Worm (Caenorhabditis elegans): Measurements from ENCODE around the gene arl-6.

The arl-6 gene

DNA sequence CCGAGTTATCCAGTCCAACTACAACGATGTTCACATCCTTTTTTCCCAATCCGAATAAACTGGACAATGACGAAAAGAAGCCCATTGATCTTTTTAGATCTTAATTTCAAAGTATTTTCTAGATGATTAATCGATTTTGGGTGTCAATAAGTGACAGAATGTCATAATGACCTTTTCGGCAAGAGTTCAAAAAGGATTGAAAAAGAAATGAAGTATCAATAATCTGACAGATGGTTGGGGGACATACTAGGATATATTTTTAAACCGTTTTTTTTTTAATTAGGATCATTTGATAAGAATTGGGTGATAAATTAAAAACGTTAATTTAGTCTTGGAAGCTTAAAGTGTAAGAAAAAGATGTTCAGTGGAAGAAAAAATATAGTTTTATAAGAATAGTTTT lies at the start of gene arl-6:
Gene arl-6, minus strand, starts transcription at position 101 of the 400 bp plus-strand sequence.
- TF ChIP-seq unc-62 (GFP tag; optimal IDR thresholded peaks at IDR 0.05), result no peak

DNA sequence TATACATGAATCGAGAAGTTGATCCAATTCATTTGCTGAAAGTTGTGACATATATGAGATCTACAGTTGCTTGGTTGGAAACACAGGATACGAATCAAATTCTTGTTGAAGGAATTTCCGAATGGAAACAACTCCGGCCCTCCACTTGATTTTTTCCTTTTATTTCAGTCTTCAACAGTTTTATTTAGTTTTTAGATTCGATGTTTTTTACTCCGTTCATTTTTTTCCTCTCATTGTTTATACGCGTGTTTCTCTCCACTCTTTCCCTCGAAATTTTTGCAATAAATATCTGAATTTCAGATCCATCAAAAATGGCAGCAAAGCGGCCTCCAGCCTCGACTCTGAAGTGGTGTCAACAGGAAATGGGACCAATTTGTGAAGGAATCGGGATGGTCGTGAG lies 48.5 kb upstream of the arl-6 start, which contains the start of gene coq-8:
Gene coq-8, plus strand, starts transcription at position 301 of the 400 bp plus-strand sequence.
- TF ChIP-seq unc-62 (GFP tag; optimal IDR thresholded peaks at IDR 0.05), result no peak

- no peak for TF ChIP-seq unc-62 (GFP tag; optimal IDR thresholded peaks at IDR 0.05)
These were observed 47.2 kb upstream of the arl-6 start, which contains the start of the genes C35D10.10 and C35D10.5 for ce11 chrIII:4861744-4862401. C35D10.10 (minus strand) TSS chrIII:4861794. C35D10.5 (plus strand) TSS chrIII:4862351.

DNA sequence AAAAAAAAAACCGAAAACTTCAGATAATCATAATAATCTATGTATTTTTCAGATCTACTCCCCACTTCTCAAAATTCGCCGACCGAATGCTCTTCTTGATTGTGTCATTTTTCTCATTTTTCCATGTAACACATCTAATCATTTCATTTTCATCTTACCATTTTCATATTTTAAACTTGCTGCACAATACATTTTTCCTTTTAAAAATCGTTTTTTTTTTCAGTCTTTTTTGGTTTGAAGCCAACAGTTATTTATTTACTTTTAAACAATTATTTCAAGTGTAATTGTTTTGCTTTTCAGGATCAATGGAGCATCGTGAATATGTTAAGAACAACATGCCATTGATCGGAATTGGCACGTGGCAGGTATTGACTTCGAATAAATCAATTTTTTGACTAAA lies 44.4 kb upstream of the arl-6 start, which contains the start of gene C35D10.6:
Gene C35D10.6, plus strand, starts transcription at position 301 of the 400 bp plus-strand sequence.
- TF ChIP-seq unc-62 (GFP tag; optimal IDR thresholded peaks at IDR 0.05), result no peak

- no peak for TF ChIP-seq unc-62 (GFP tag; optimal IDR thresholded peaks at IDR 0.05)
These were observed 42.4 kb upstream of the arl-6 start for ce11 chrIII:4856992-4857391.

DNA sequence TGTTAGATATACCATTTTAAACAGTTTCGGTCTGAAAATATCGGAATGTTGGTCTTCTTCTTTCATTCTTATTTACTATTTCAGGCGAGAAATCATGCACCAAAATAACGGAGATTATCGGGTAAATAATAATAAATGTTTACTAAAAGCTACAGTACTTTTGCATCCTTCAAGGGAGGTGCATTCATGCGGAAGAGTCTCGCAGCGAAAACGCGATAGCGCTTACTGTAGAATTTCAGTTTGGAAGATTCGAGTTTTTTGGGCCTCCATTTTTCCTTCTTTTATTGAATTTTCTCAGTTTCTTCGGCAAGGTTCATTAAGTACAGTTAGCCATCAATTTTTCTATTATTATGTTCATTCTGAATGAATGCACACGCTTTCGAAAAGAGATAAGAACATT lies 41.5 kb upstream of the arl-6 start, which contains the start of gene C35D10.7:
Gene C35D10.7, plus strand, starts transcription at position 85 of the 400 bp plus-strand sequence.
- TF ChIP-seq unc-62 (GFP tag; optimal IDR thresholded peaks at IDR 0.05), result no peak

ce11 chrIII:4854918-4855317 lies 40.3 kb upstream of the arl-6 start, which contains the start of gene C35D10.8:
C35D10.8 (plus strand) TSS chrIII:4855218.
- no peak for TF ChIP-seq unc-62 (GFP tag; optimal IDR thresholded peaks at IDR 0.05)

- TF ChIP-seq unc-62 (GFP tag; optimal IDR thresholded peaks at IDR 0.05), result no peak
These were observed 37.4 kb upstream of the arl-6 start, which contains the start of gene ced-4 for ce11 chrIII:4852025-4852424. ced-4 (plus strand) TSS chrIII:4852325.

ce11 chrIII:4850139-4850538 lies 35.5 kb upstream of the arl-6 start, which contains the start of gene F26A1.1:
F26A1.1 (plus strand) TSS chrIII:4850507.
- no peak for TF ChIP-seq unc-62 (GFP tag; optimal IDR thresholded peaks at IDR 0.05)

DNA sequence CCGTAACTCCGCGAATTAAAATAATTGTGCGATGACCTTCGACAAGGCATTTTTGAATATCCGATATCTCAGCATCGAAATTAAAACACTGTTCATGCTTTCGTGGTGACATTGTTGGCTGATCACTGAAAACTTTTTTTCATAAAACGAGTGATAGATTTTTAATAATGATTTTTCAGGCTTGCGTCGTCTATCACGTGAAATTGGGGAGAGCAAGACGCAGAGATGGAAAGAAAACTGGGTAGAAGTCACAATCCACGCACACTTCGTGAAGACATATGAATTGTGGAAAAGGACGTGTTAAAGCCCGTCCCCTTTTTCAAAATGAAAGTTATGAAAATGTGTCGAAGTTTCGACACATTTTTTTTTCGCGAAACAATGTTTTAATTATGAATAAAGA lies 35.1 kb upstream of the arl-6 start, which contains the start of gene nonu-1:
Gene nonu-1, minus strand, starts transcription at position 169 of the 400 bp plus-strand sequence.
- TF ChIP-seq unc-62 (GFP tag; optimal IDR thresholded peaks at IDR 0.05), result no peak

- TF ChIP-seq unc-62 (GFP tag; optimal IDR thresholded peaks at IDR 0.05), result no peak
These were observed 29.7 kb upstream of the arl-6 start, which contains the start of the genes clec-157 and fkh-5 for ce11 chrIII:4844327-4844726. clec-157 (minus strand) TSS chrIII:4844427. fkh-5 (plus strand) TSS chrIII:4844662.

DNA sequence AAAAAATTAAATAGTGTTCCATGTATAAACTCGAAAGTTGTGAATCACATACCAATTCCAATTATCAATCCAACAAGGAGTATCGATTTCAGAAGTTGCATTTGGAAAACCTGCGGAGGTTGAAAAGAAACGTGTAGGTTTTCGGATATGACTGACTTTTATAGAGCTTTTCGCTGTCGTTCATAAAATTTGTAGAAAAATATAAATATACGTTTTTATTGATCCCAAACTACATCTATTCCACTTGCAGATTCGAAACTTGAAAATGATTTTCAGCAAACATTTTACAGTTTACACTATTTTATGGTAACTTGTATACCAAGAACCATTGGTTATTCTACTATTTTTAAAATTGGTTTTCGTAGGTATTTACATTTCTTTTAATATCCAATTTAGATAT lies 27.5 kb upstream of the arl-6 start, which contains the start of gene clec-156:
Gene clec-156, minus strand, starts transcription at position 101 of the 400 bp plus-strand sequence.
- no peak for TF ChIP-seq unc-62 (GFP tag; optimal IDR thresholded peaks at IDR 0.05)

DNA sequence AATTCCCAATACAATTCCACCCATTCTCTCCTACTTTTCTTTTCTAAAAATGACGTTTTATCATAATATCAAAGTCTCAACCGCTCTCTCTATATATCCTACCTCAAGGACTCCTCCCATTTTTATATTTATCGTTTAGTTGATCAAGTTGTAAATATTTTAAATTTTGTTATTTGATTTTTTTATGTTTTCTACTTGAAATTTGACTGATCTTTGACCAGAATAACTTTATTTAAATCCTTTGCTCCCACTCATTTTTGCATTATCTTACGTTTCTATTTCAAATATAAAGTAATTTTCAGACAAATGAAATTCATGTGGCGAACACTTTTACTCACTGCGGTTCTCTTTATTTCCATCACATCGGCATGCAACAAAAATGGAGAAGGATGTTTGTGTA lies 22.8 kb upstream of the arl-6 start, which contains the start of the genes acbp-7 and F26A1.19:
Gene acbp-7, plus strand, starts transcription at position 301 of the 400 bp plus-strand sequence.
Gene F26A1.19, plus strand, starts transcription at position 303 of the 400 bp plus-strand sequence.
- TF ChIP-seq unc-62 (GFP tag; optimal IDR thresholded peaks at IDR 0.05), result no peak

DNA sequence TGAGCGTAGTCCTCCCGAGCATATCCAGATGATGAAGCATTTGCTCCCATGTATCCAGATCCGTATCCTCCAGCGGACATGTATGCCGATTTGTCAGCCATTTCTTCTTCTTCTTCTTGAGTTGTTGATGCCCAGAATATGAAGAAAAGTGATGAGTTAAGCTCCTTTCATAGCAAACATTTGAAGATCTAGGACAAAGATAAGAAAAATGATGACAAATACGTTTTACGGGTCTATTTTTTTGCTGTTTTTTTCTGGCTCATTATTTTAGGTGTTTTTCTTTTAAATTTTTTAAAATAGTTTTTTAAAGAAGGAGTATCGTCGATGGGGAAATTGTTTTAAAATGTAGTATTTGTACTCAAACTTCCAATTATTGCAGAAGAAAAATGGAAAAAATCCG lies 15.6 kb upstream of the arl-6 start, which contains the start of gene nspd-9:
Gene nspd-9, minus strand, starts transcription at position 101 of the 400 bp plus-strand sequence.
- no peak for TF ChIP-seq unc-62 (GFP tag; optimal IDR thresholded peaks at IDR 0.05)

- no peak for TF ChIP-seq unc-62 (GFP tag; optimal IDR thresholded peaks at IDR 0.05)
These were observed 14.8 kb upstream of the arl-6 start, which contains the start of gene F26A1.9 for ce11 chrIII:4829440-4829839. F26A1.9 (minus strand) TSS chrIII:4829540.

DNA sequence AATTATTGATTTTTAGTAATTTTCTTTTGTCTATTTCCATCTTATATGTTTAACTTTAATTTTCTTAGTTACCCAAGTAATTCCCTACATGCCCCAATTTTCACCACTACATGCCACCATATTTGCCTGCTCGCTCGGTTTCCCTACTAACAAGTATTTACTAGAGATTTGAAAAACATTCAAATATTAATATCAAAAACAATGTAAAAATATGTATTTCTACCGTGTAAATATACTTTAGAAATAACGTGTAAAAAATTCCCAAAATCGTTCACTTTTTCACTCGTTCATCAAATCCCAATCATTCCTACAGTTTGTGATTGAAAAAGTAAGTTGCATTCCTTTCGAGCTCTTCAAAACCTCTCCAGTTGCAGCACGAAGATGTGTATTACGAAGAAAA lies 12.0 kb upstream of the arl-6 start, which contains the start of gene F26A1.3:
Gene F26A1.3, plus strand, starts transcription at position 301 of the 400 bp plus-strand sequence.
- TF ChIP-seq unc-62 (GFP tag; optimal IDR thresholded peaks at IDR 0.05), result no peak
